Fruit fly (Drosophila melanogaster) whole organism, wandering third instar larva: Measurements from ENCODE around the gene Nmnat.

Source experiments
- Myc ChIP-seq: fragments of >200 bp; optimal IDR thresholded peaks from 2 replicates; lab custom pipeline; 2017
- dsf ChIP-seq: sonication (Bioruptor generic); optimal IDR thresholded peaks from 2 replicates; lab custom pipeline; 2016; ENCODE audit warnings: missing biosample characterization, missing genetic modification characterization, borderline replicate concordance
- h ChIP-seq: fragments of 200-800 bp; sonication (Bioruptor generic); optimal IDR thresholded peaks from 3 replicates; lab custom pipeline; 2016; ENCODE audit warnings: missing biosample characterization, mild to moderate bottlenecking, missing genetic modification characterization
- tai ChIP-seq: sonication (Bioruptor generic); optimal IDR thresholded peaks from 2 replicates; lab custom pipeline; 2016; ENCODE audit warnings: missing biosample characterization, missing genetic modification characterization

dm6 chr3R:24953152-24953551 is 8.1 kb downstream of the Nmnat start:
- TF ChIP-seq h (GFP tag; lab: Kevin White, UChicago) (no peak), Myc (lab: Kevin White, UChicago) (no peak), dsf (GFP tag; lab: Kevin White, UChicago) (no peak), tai (GFP tag; lab: Kevin White, UChicago) (no peak)
